Fruit fly (Drosophila melanogaster): ENCODE results near the gene TTLL5.

DNA sequence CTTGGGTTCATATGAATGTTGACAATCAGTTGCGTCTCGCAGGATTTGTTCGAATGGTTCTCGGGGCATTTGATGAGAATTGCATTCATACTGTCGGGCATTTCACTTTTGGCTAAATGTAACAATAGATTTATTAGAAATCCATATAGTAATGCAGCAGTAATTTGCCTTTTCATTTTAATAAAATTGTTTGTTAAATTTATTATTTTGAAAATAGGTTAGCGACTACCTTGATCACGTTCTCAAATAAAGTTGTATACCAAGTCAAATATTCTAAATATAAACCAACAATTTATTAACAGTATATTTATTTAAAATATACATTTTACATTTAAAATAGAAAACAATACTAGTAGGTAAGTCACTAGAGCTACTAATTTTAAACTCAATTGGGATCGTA is 13.8 kb downstream of the TTLL5 start, which contains the start of gene CG34027:
- TF ChIP-seq cic (GFP tag; optimal IDR thresholded peaks at IDR 0.05) (no peak), CG5204 (GFP tag; optimal IDR thresholded peaks at IDR 0.05) (no peak), Mnt (GFP tag; optimal IDR thresholded peaks at IDR 0.05) (no peak), Hr96 (GFP tag; optimal IDR thresholded peaks at IDR 0.05) (no peak), Clk (GFP tag; optimal IDR thresholded peaks at IDR 0.05) (no peak), kay (GFP tag; ENCODE audit: borderline replicate concordance) (no peak), CG7045 (GFP tag; optimal IDR thresholded peaks at IDR 0.05) (no peak)
